Worm (Caenorhabditis elegans): Measurements from ENCODE around the gene F28H7.7.

The F28H7.7 gene

DNA sequence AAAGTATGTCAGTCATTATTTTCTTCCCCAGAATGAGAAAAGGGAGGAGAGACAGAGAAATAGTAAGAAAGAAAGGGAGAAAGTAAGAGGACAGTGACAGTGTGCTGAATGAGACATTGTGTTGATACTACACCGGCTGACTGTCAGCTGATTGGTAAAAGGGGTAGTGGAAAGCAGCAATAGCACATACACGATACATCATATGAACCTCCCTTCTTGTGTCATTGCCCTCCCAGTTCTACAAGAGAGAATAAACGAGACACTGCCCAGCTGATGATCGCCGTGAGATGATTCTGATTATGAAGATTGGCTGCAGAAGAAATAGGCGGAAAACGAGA, 34.1 kb downstream of the F28H7.7 start (continued):
- TF ChIP-seq nhr-12 (tag; optimal IDR thresholded peaks at IDR 0.05): no peak
- TF ChIP-seq tlp-1 (tag; optimal IDR thresholded peaks at IDR 0.05): no peak
- peak; percentile 60 for TF ChIP-seq lin-13 (GFP tag; optimal IDR thresholded peaks at IDR 0.05)
- TF ChIP-seq unc-86 (tag; optimal IDR thresholded peaks at IDR 0.05): no peak
- peak; percentile 92 for TF ChIP-seq nhr-71 (tag; optimal IDR thresholded peaks at IDR 0.05)
- no peak for TF ChIP-seq ceh-82 (tag; optimal IDR thresholded peaks at IDR 0.05)
- TF ChIP-seq ets-5 (GFP tag; IDR thresholded peaks at IDR 0.05): no peak
- peak; percentile 71 for TF ChIP-seq vab-15 (tag; optimal IDR thresholded peaks at IDR 0.05)
- no peak for TF ChIP-seq F16B12.6 (tag; optimal IDR thresholded peaks at IDR 0.05)
- TF ChIP-seq lir-3 (tag; optimal IDR thresholded peaks at IDR 0.05; ENCODE audit: poor library complexity): peak; percentile 82
- TF ChIP-seq aha-1 (tag; optimal IDR thresholded peaks at IDR 0.05): peak; percentile 32
- TF ChIP-seq nhr-90 (tag; optimal IDR thresholded peaks at IDR 0.05; ENCODE audit: poor library complexity): peak; percentile 76
- TF ChIP-seq nhr-11 (tag; optimal IDR thresholded peaks at IDR 0.05): peak; percentile 28
- peak; percentile 51 for TF ChIP-seq xbp-1 (tag; optimal IDR thresholded peaks at IDR 0.05)
- peak; percentile 42 for TF ChIP-seq fkh-8 (tag; optimal IDR thresholded peaks at IDR 0.05)
- TF ChIP-seq nhr-84 (tag; optimal IDR thresholded peaks at IDR 0.05): no peak
- peak; percentile 99 for TF ChIP-seq nhr-85 (tag)
- TF ChIP-seq nhr-20 (tag; optimal IDR thresholded peaks at IDR 0.05): peak; percentile 96

DNA sequence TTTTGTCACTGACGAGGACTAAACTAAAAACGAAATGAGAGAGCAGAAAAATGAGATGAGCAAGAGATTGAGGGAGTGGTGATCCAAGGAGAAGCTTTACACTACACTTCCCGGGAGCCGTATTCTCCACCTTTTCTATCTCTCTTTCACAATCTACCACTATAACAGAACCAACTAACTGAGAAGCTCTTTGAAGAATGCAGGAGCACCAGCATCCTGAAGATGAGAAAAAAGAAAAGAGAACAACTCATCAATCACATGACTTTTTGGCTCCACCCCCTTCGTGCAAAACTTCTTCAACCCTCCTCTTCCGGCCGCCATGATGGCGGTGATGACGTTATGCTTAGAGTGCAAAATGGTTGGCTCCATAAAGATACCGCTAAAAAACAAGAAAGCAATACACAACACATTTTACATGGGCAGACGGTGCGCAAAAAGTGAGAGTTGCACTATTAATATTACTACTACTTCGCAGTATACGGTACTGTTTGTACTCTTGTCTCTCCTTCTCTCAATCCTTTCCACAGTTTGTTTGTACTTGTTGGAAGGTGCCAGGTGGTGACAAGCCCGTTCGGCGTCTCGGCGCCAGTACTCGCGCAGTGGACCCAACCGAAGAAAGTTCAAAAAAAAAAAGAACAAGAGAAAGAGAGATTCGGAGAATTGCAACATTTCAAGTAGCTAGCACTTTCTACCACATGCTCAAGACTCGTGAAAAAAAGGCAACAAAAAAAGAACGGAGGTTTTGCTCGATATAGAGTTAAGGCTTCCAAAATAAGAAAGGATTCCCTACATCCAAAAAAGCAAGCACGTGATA, 34.7 kb downstream of the F28H7.7 start:
- TF ChIP-seq dsc-1 (tag; optimal IDR thresholded peaks at IDR 0.05) (peak; percentile 24), sup-37 (GFP tag; optimal IDR thresholded peaks at IDR 0.05) (peak; percentile 12), lin-15B (tag; optimal IDR thresholded peaks at IDR 0.05) (no peak), unc-62 (GFP tag; optimal IDR thresholded peaks at IDR 0.05) (no peak), nhr-84 (tag; optimal IDR thresholded peaks at IDR 0.05) (no peak), Y116A8C.19 (tag; optimal IDR thresholded peaks at IDR 0.05; ENCODE audit: borderline replicate concordance) (no peak), mef-2 (tag; optimal IDR thresholded peaks at IDR 0.05) (no peak), unc-86 (tag; optimal IDR thresholded peaks at IDR 0.05) (no peak), lsy-2 (tag; optimal IDR thresholded peaks at IDR 0.05) (peak in 1 of 2 experiments; percentile 44), tbx-2 (tag; optimal IDR thresholded peaks at IDR 0.05) (no peak), efl-3 (GFP tag; optimal IDR thresholded peaks at IDR 0.05) (no peak), skn-1 (tag; optimal IDR thresholded peaks at IDR 0.05) (peak; percentile 6), sptf-1 (tag; optimal IDR thresholded peaks at IDR 0.05) (no peak), lin-35 (GFP tag; optimal IDR thresholded peaks at IDR 0.05) (peak in 1 of 2 experiments; percentile 10), rnt-1 (tag; optimal IDR thresholded peaks at IDR 0.05) (peak; percentile 82), isw-1 (GFP tag; IDR thresholded peaks at IDR 0.05) (no peak), efl-1 (optimal IDR thresholded peaks at IDR 0.05) (no peak), efl-1 (GFP tag; optimal IDR thresholded peaks at IDR 0.05 in 1 of 2) (peak in 1 of 2 experiments; percentile 59), nhr-47 (tag; optimal IDR thresholded peaks at IDR 0.05) (peak; percentile 25), nhr-77 (tag; optimal IDR thresholded peaks at IDR 0.05) (no peak), snu-23 (GFP tag; optimal IDR thresholded peaks at IDR 0.05) (peak; percentile 21), ama-1 (optimal IDR thresholded peaks at IDR 0.05) (peak; percentile 16), nhr-19 (GFP tag; conservative IDR thresholded peaks at IDR 0.05) (peak; percentile 52), ceh-90 (tag; optimal IDR thresholded peaks at IDR 0.05) (no peak), nhr-71 (tag; optimal IDR thresholded peaks at IDR 0.05) (peak; percentile 65), xbp-1 (tag; optimal IDR thresholded peaks at IDR 0.05) (peak; percentile 14), lin-39 (tag; optimal IDR thresholded peaks at IDR 0.05) (peak; percentile 54), mdl-1 (tag; optimal IDR thresholded peaks at IDR 0.05) (peak in 1 of 2 experiments; percentile 24), unc-130 (tag; optimal IDR thresholded peaks at IDR 0.05) (peak; percentile 40), egl-13 (tag; optimal IDR thresholded peaks at IDR 0.05) (peak; percentile 31), lin-14 (GFP tag; optimal IDR thresholded peaks at IDR 0.05) (peak; percentile 64), ceh-63 (GFP tag; optimal IDR thresholded peaks at IDR 0.05) (no peak), C16A3.4 (tag; optimal IDR thresholded peaks at IDR 0.05) (peak; percentile 31), ceh-82 (tag; optimal IDR thresholded peaks at IDR 0.05) (no peak), fkh-8 (tag; optimal IDR thresholded peaks at IDR 0.05) (peak; percentile 8), unc-30 (tag; optimal IDR thresholded peaks at IDR 0.05) (no peak)

Measured in whole organism, L1 larva.